Worm (Caenorhabditis elegans) whole organism, L1 larva: Measurements from ENCODE around the gene fust-1.
A peak's percentile ranks its signal among the peaks of the same experiment; 100 is the strongest.

Experiments used
- C04F5.9 ChIP-seq: sonication (generic microtip); optimal IDR thresholded peaks from 2 replicates; lab custom pipeline; 2016; ENCODE audit warnings: missing genetic modification characterization, missing compliant biosample characterization
- C16A3.4 ChIP-seq: fragments of 150-350 bp; optimal IDR thresholded peaks from 2 replicates; lab custom pipeline; 2014; ENCODE audit warnings: missing biosample characterization, missing genetic modification characterization
- F16B12.6 ChIP-seq: fragments of 150-350 bp; optimal IDR thresholded peaks from 2 replicates; lab custom pipeline; 2014; ENCODE audit warnings: missing biosample characterization, missing genetic modification characterization
- aha-1 ChIP-seq: fragments of 150-350 bp; optimal IDR thresholded peaks from 2 replicates; lab custom pipeline; 2014; ENCODE audit warnings: missing biosample characterization, missing genetic modification characterization
- alr-1 ChIP-seq: fragments of 200-800 bp; sonication (Bioruptor generic); optimal IDR thresholded peaks from 2 replicates; lab custom pipeline; 2018; ENCODE audit warnings: borderline replicate concordance, mild to moderate bottlenecking, missing genetic modification characterization, missing compliant biosample characterization
- aly-2 ChIP-seq: fragments of 150-350 bp; optimal IDR thresholded peaks from 2 replicates; lab custom pipeline; 2014; ENCODE audit warnings: missing biosample characterization, missing genetic modification characterization
- ama-1 ChIP-seq: fragments of 150-350 bp; optimal IDR thresholded peaks from 2 replicates; lab custom pipeline; 2014
- blmp-1 ChIP-seq: fragments of 150-350 bp; optimal IDR thresholded peaks from 2 replicates; lab custom pipeline; 2014; ENCODE audit warnings: missing biosample characterization, missing genetic modification characterization
- ceh-82 ChIP-seq, 3 experiments: fragments of 150-350 bp in 1 of 3; sonication (generic microtip) in 2 of 3; optimal IDR thresholded peaks; 2 replicates each; lab custom pipeline; 2014 to 2017; ENCODE audit warnings: missing biosample characterization in 3 of 3, missing genetic modification characterization in 3 of 3
- ceh-88 ChIP-seq: fragments of 200-800 bp; sonication (Bioruptor generic); IDR thresholded peaks from 2 replicates; pipeline ENCODE4 v1.3.6; 2022; ENCODE audit warnings: missing genetic modification characterization, missing compliant biosample characterization
- dpl-1 ChIP-seq, 3 experiments: fragments of 150-350 bp in 2 of 3; sonication (generic microtip) in 1 of 3; optimal IDR thresholded peaks; 2 replicates each; lab custom pipeline; 2014 to 2017; ENCODE audit warnings: missing biosample characterization in 3 of 3, missing genetic modification characterization in 3 of 3, missing genetic modification reagents in 3 of 3
- dsc-1 ChIP-seq: sonication (generic microtip); optimal IDR thresholded peaks from 2 replicates; lab custom pipeline; 2016; ENCODE audit warnings: mild to moderate bottlenecking, missing genetic modification characterization, missing compliant biosample characterization
- efl-1 ChIP-seq, 4 experiments: fragments of 150-350 bp; optimal IDR thresholded peaks in 3 of 4; peaks in 1 of 4; 1 replicate in 1 of 4; 2 replicates in 3 of 4; lab custom pipeline; 2014; ENCODE audit warnings: missing biosample characterization in 2 of 4, missing genetic modification characterization in 2 of 4, missing genetic modification reagents in 2 of 4
- egl-27 ChIP-seq, 2 experiments: fragments of 150-350 bp in 1 of 2; sonication (generic microtip); optimal IDR thresholded peaks; 3 replicates each; lab custom pipeline; 2017 to 2018; ENCODE audit warnings: missing biosample characterization in 2 of 2, missing genetic modification characterization in 2 of 2, missing genetic modification reagents in 2 of 2
- fos-1 ChIP-seq: fragments of 150-350 bp; optimal IDR thresholded peaks from 2 replicates; lab custom pipeline; 2014; ENCODE audit warnings: missing biosample characterization, missing genetic modification characterization
- hlh-4 ChIP-seq: sonication (generic microtip); optimal IDR thresholded peaks from 2 replicates; lab custom pipeline; 2016; ENCODE audit warnings: mild to moderate bottlenecking, missing genetic modification characterization, missing compliant biosample characterization
- irx-1 ChIP-seq: sonication (generic microtip); optimal IDR thresholded peaks from 2 replicates; lab custom pipeline; 2016; ENCODE audit warnings: missing genetic modification characterization, missing compliant biosample characterization
- isw-1 ChIP-seq: fragments of 200-800 bp; sonication (Bioruptor generic); IDR thresholded peaks from 2 replicates; pipeline ENCODE4 v1.3.6; 2022; ENCODE audit warnings: missing genetic modification characterization, missing compliant biosample characterization
- jun-1 ChIP-seq: fragments of 150-350 bp; optimal IDR thresholded peaks from 2 replicates; lab custom pipeline; 2014; ENCODE audit warnings: missing biosample characterization, missing genetic modification reagents, missing genetic modification characterization
- lin-13 ChIP-seq: fragments of 150-350 bp; optimal IDR thresholded peaks from 2 replicates; lab custom pipeline; 2014; ENCODE audit warnings: missing biosample characterization, missing genetic modification reagents, missing genetic modification characterization
- lin-15B ChIP-seq: fragments of 150-350 bp; sonication (generic microtip); optimal IDR thresholded peaks from 3 replicates; lab custom pipeline; 2014; ENCODE audit warnings: missing biosample characterization, missing genetic modification characterization
- lin-35 ChIP-seq, 2 experiments: fragments of 150-350 bp; optimal IDR thresholded peaks; 2 replicates each; lab custom pipeline; 2014; ENCODE audit warnings: missing biosample characterization in 2 of 2, missing genetic modification characterization in 2 of 2, missing genetic modification reagents in 2 of 2
- lin-39 ChIP-seq: fragments of 150-350 bp; optimal IDR thresholded peaks from 2 replicates; lab custom pipeline; 2014; ENCODE audit warnings: missing biosample characterization, missing genetic modification reagents, missing genetic modification characterization
- lsy-2 ChIP-seq, 2 experiments: fragments of 150-350 bp; optimal IDR thresholded peaks; 2 replicates each; lab custom pipeline; 2014; ENCODE audit warnings: missing biosample characterization in 2 of 2, missing genetic modification characterization in 2 of 2
- mdl-1 ChIP-seq, 2 experiments: fragments of 150-350 bp; optimal IDR thresholded peaks; 2 replicates each; lab custom pipeline; 2014 to 2017; ENCODE audit warnings: missing biosample characterization in 2 of 2, missing genetic modification characterization in 2 of 2, inconsistent platforms in 1 of 2
- mef-2 ChIP-seq: fragments of 150-350 bp; optimal IDR thresholded peaks from 2 replicates; lab custom pipeline; 2014; ENCODE audit warnings: missing biosample characterization, missing genetic modification characterization
- mep-1 ChIP-seq: fragments of 150-350 bp; optimal IDR thresholded peaks from 2 replicates; lab custom pipeline; 2014; ENCODE audit warnings: missing biosample characterization, missing genetic modification characterization
- nhr-12 ChIP-seq: sonication (generic microtip); optimal IDR thresholded peaks from 2 replicates; lab custom pipeline; 2017; ENCODE audit warnings: missing biosample characterization, missing genetic modification characterization
- nhr-19 ChIP-seq: fragments of 200-800 bp; sonication (Bioruptor generic); conservative IDR thresholded peaks from 2 replicates; pipeline ENCODE4 v1.3.6; 2022; ENCODE audit warnings: missing genetic modification characterization, missing compliant biosample characterization
- nhr-20 ChIP-seq: sonication (generic microtip); optimal IDR thresholded peaks from 2 replicates; lab custom pipeline; 2016; ENCODE audit warnings: mild to moderate bottlenecking, missing genetic modification characterization, missing compliant biosample characterization
- nhr-47 ChIP-seq: sonication (generic microtip); optimal IDR thresholded peaks from 2 replicates; lab custom pipeline; 2016; ENCODE audit warnings: mild to moderate bottlenecking, missing genetic modification characterization, moderate library complexity, missing compliant biosample characterization
- nhr-71 ChIP-seq: sonication (generic microtip); optimal IDR thresholded peaks from 2 replicates; lab custom pipeline; 2016; ENCODE audit warnings: mild to moderate bottlenecking, missing genetic modification characterization, moderate library complexity, missing compliant biosample characterization
- nhr-84 ChIP-seq: sonication (generic microtip); optimal IDR thresholded peaks from 2 replicates; lab custom pipeline; 2017; ENCODE audit warnings: missing biosample characterization, missing genetic modification characterization
- nhr-85 ChIP-seq: sonication (generic microtip); peaks from one replicate; lab custom pipeline; 2016; ENCODE audit warnings: missing genetic modification characterization, inconsistent platforms, missing compliant biosample characterization
- nhr-90 ChIP-seq: sonication (generic microtip); optimal IDR thresholded peaks from 2 replicates; lab custom pipeline; 2016; ENCODE audit warnings: mild to moderate bottlenecking, missing genetic modification characterization, missing compliant biosample characterization; ENCODE audit not compliant: poor library complexity
- pqm-1 ChIP-seq: sonication (generic microtip); optimal IDR thresholded peaks from 3 replicates; lab custom pipeline; 2017; ENCODE audit warnings: missing biosample characterization, missing genetic modification characterization
- rnt-1 ChIP-seq: sonication (generic microtip); optimal IDR thresholded peaks from 2 replicates; lab custom pipeline; 2016; ENCODE audit warnings: mild to moderate bottlenecking, missing genetic modification characterization, moderate library complexity, missing compliant biosample characterization
- snpc-4 ChIP-seq: fragments of 150-350 bp; optimal IDR thresholded peaks from 2 replicates; lab custom pipeline; 2014; ENCODE audit warnings: missing biosample characterization, missing genetic modification characterization
- snu-23 ChIP-seq: sonication (generic microtip); optimal IDR thresholded peaks from 2 replicates; lab custom pipeline; 2016; ENCODE audit warnings: missing genetic modification characterization, missing compliant biosample characterization
- sptf-1 ChIP-seq: fragments of 150-350 bp; optimal IDR thresholded peaks from 2 replicates; lab custom pipeline; 2014; ENCODE audit warnings: missing biosample characterization, missing genetic modification characterization
- swsn-7 ChIP-seq: sonication (generic microtip); optimal IDR thresholded peaks from 2 replicates; lab custom pipeline; 2016; ENCODE audit warnings: missing genetic modification characterization, missing compliant biosample characterization
- tbx-2 ChIP-seq: sonication (generic microtip); optimal IDR thresholded peaks from 2 replicates; lab custom pipeline; 2016; ENCODE audit warnings: missing genetic modification characterization, missing compliant biosample characterization
- unc-130 ChIP-seq: fragments of 150-350 bp; optimal IDR thresholded peaks from 2 replicates; lab custom pipeline; 2017; ENCODE audit warnings: missing biosample characterization, missing genetic modification characterization, inconsistent platforms
- unc-62 ChIP-seq: fragments of 150-350 bp; optimal IDR thresholded peaks from 2 replicates; lab custom pipeline; 2014; ENCODE audit warnings: missing biosample characterization, missing genetic modification reagents, missing genetic modification characterization
- unc-86 ChIP-seq: sonication (generic microtip); optimal IDR thresholded peaks from 2 replicates; lab custom pipeline; 2016; ENCODE audit warnings: missing genetic modification characterization, missing compliant biosample characterization
- vab-15 ChIP-seq: sonication (generic microtip); optimal IDR thresholded peaks from 2 replicates; lab custom pipeline; 2017; ENCODE audit warnings: missing genotype, mild to moderate bottlenecking, missing genetic modification characterization, missing compliant biosample characterization
- xbp-1 ChIP-seq: sonication (generic microtip); optimal IDR thresholded peaks from 2 replicates; lab custom pipeline; 2016; ENCODE audit warnings: missing genetic modification characterization, missing compliant biosample characterization
- zag-1 ChIP-seq: fragments of 150-350 bp; optimal IDR thresholded peaks from 2 replicates; lab custom pipeline; 2014; ENCODE audit warnings: missing biosample characterization, missing genetic modification characterization
- ztf-11 ChIP-seq, 2 experiments: sonication (generic microtip); optimal IDR thresholded peaks; 2 replicates each; lab custom pipeline; 2016 to 2017; ENCODE audit warnings: missing genetic modification characterization in 2 of 2, missing biosample characterization in 1 of 2, missing compliant biosample characterization in 1 of 2
- ztf-4 ChIP-seq: fragments of 150-350 bp; optimal IDR thresholded peaks from 2 replicates; lab custom pipeline; 2014; ENCODE audit warnings: missing biosample characterization, missing genetic modification characterization

fust-1 gene

ce11 chrII:7111657-7112049, 40.7 kb upstream of the fust-1 start, which contains the start of gene F10E7.5:
F10E7.5 (plus strand) TSS chrII:7111978.
- TF ChIP-seq mdl-1 (tag; optimal IDR thresholded peaks at IDR 0.05; lab: Kevin White, UChicago), result peak in 1 of 2 experiments; percentile 36
- peak; percentile 34 for TF ChIP-seq swsn-7 (tag; lab: Kevin White, UChicago)
- TF ChIP-seq irx-1 (tag; lab: Kevin White, UChicago), result no peak
- peak; percentile 30 for TF ChIP-seq jun-1 (tag; lab: Kevin White, UChicago)
- no peak for TF ChIP-seq unc-62 (GFP tag; lab: Kevin White, UChicago)
- TF ChIP-seq nhr-90, result peak; percentile 33
- peak; percentile 44 to 58 (median 44) for TF ChIP-seq ceh-82 (tag; optimal IDR thresholded peaks at IDR 0.05; lab: Kevin White, UChicago)
- no peak for TF ChIP-seq ama-1 (lab: Kevin White, UChicago)
- peak; percentile 83 for TF ChIP-seq mep-1
- TF ChIP-seq snpc-4 (tag; lab: Kevin White, UChicago), result peak; percentile 23
- TF ChIP-seq snu-23 (GFP tag; lab: Kevin White, UChicago), result peak; percentile 69
- no peak for TF ChIP-seq alr-1
- TF ChIP-seq nhr-47, result peak; percentile 55
- peak; percentile 23 for TF ChIP-seq fos-1 (tag; lab: Kevin White, UChicago)
- peak; percentile 21 to 69 (median 68) for TF ChIP-seq dpl-1 (GFP tag; optimal IDR thresholded peaks at IDR 0.05; lab: Kevin White, UChicago)
- TF ChIP-seq unc-86 (tag; lab: Kevin White, UChicago), result peak; percentile 14
- no peak for TF ChIP-seq sptf-1 (tag; lab: Kevin White, UChicago)
- TF ChIP-seq C04F5.9, result no peak
- peak; percentile 53 for TF ChIP-seq rnt-1 (tag; lab: Kevin White, UChicago)
- TF ChIP-seq F16B12.6 (tag; lab: Kevin White, UChicago), result peak; percentile 94
- no peak for TF ChIP-seq mef-2 (tag; lab: Kevin White, UChicago)
- no peak for TF ChIP-seq ztf-11 (tag; optimal IDR thresholded peaks at IDR 0.05; lab: Kevin White, UChicago)
- TF ChIP-seq hlh-4 (tag; lab: Kevin White, UChicago), result no peak
- no peak for TF ChIP-seq nhr-19 (GFP tag; lab: Robert Waterston, UW)
- peak; percentile 0 for TF ChIP-seq lin-15B (tag; lab: Kevin White, UChicago)
- no peak for TF ChIP-seq lin-13 (GFP tag; lab: Kevin White, UChicago)
- no peak for TF ChIP-seq ztf-4 (tag; lab: Kevin White, UChicago)
- no peak for TF ChIP-seq nhr-84 (tag; lab: Kevin White, UChicago)
- TF ChIP-seq tbx-2 (tag; lab: Kevin White, UChicago), result no peak
- peak; percentile 35; the same call in 1 of the 2 replicates for TF ChIP-seq isw-1 (GFP tag; lab: Robert Waterston, UW)
- TF ChIP-seq lsy-2 (tag; optimal IDR thresholded peaks at IDR 0.05; lab: Kevin White, UChicago), result peak; percentile 97 to 99
- peak; percentile 40 for TF ChIP-seq unc-130 (tag; lab: Kevin White, UChicago)
- TF ChIP-seq nhr-12 (tag; lab: Kevin White, UChicago), result no peak
- peak; percentile 48 for TF ChIP-seq nhr-85
- TF ChIP-seq ceh-88 (GFP tag; lab: Robert Waterston, UW), result no peak
- TF ChIP-seq lin-35 (GFP tag; optimal IDR thresholded peaks at IDR 0.05; lab: Kevin White, UChicago), result peak; percentile 51 to 68
- TF ChIP-seq efl-1 (optimal IDR thresholded peaks at IDR 0.05; lab: Kevin White, UChicago), result peak; percentile 59 to 69
- peak; percentile 66 to 95 for TF ChIP-seq efl-1 (GFP tag; optimal IDR thresholded peaks at IDR 0.05 in 1 of 2; lab: Kevin White, UChicago)
- TF ChIP-seq blmp-1, result peak; percentile 61
- peak; percentile 19 for TF ChIP-seq dsc-1 (tag; lab: Kevin White, UChicago)
- TF ChIP-seq zag-1 (tag; lab: Kevin White, UChicago), result no peak
- no peak for TF ChIP-seq aha-1 (tag; lab: Kevin White, UChicago)
- peak; percentile 53 for TF ChIP-seq nhr-71 (tag; lab: Kevin White, UChicago)
- TF ChIP-seq pqm-1, result no peak
- peak; percentile 40 for TF ChIP-seq aly-2 (tag; lab: Kevin White, UChicago)
- TF ChIP-seq nhr-20 (tag; lab: Kevin White, UChicago), result peak; percentile 15
- no peak for TF ChIP-seq vab-15
- TF ChIP-seq C16A3.4, result peak; percentile 66
- peak; percentile 44 for TF ChIP-seq xbp-1 (tag; lab: Kevin White, UChicago)
- no peak for TF ChIP-seq egl-27 (tag; optimal IDR thresholded peaks at IDR 0.05; lab: Kevin White, UChicago)
- no peak for TF ChIP-seq lin-39
